Worm (Caenorhabditis elegans) whole organism, L1 larva: ENCODE measurements around the gene rhi-1.
A peak's percentile ranks its signal among the peaks of the same experiment; 100 is the strongest.

Source experiments
- C04F5.9 ChIP-seq: sonication (generic microtip); optimal IDR thresholded peaks from 2 replicates; lab custom pipeline; 2016; ENCODE audit warnings: missing genetic modification characterization, missing compliant biosample characterization
- C16A3.4 ChIP-seq: fragments of 150-350 bp; optimal IDR thresholded peaks from 2 replicates; lab custom pipeline; 2014; ENCODE audit warnings: missing biosample characterization, missing genetic modification characterization
- C34B4.2 ChIP-seq: sonication (generic microtip); optimal IDR thresholded peaks from 2 replicates; lab custom pipeline; 2017; ENCODE audit warnings: mild to moderate bottlenecking, missing genetic modification characterization, missing compliant biosample characterization
- F16B12.6 ChIP-seq: fragments of 150-350 bp; optimal IDR thresholded peaks from 2 replicates; lab custom pipeline; 2014; ENCODE audit warnings: missing biosample characterization, missing genetic modification characterization
- Y116A8C.19 ChIP-seq: sonication (generic microtip); optimal IDR thresholded peaks from 2 replicates; lab custom pipeline; 2016; ENCODE audit warnings: missing compliant biosample characterization, missing genetic modification characterization, borderline replicate concordance
- blmp-1 ChIP-seq: fragments of 150-350 bp; optimal IDR thresholded peaks from 2 replicates; lab custom pipeline; 2014; ENCODE audit warnings: missing biosample characterization, missing genetic modification characterization
- ceh-63 ChIP-seq: fragments of 200-800 bp; sonication (Bioruptor generic); optimal IDR thresholded peaks from 2 replicates; lab custom pipeline; 2018; ENCODE audit warnings: mild to moderate bottlenecking, missing genetic modification characterization, missing compliant biosample characterization
- ceh-8 ChIP-seq: fragments of 200-800 bp; sonication (Bioruptor generic); optimal IDR thresholded peaks from 2 replicates; lab custom pipeline; 2018; ENCODE audit warnings: mild to moderate bottlenecking, missing genetic modification characterization, moderate library complexity, missing compliant biosample characterization
- ces-1 ChIP-seq: fragments of 150-350 bp; optimal IDR thresholded peaks from 2 replicates; lab custom pipeline; 2014; ENCODE audit warnings: missing biosample characterization, missing genetic modification reagents, missing genetic modification characterization
- dpl-1 ChIP-seq, 3 experiments: fragments of 150-350 bp in 2 of 3; sonication (generic microtip) in 1 of 3; optimal IDR thresholded peaks; 2 replicates each; lab custom pipeline; 2014 to 2017; ENCODE audit warnings: missing biosample characterization in 3 of 3, missing genetic modification characterization in 3 of 3, missing genetic modification reagents in 3 of 3
- efl-1 ChIP-seq, 4 experiments: fragments of 150-350 bp; optimal IDR thresholded peaks in 3 of 4; peaks in 1 of 4; 1 replicate in 1 of 4; 2 replicates in 3 of 4; lab custom pipeline; 2014; ENCODE audit warnings: missing biosample characterization in 2 of 4, missing genetic modification characterization in 2 of 4, missing genetic modification reagents in 2 of 4
- efl-3 ChIP-seq: fragments of 200-800 bp; sonication (Bioruptor generic); optimal IDR thresholded peaks from 2 replicates; lab custom pipeline; 2018; ENCODE audit warnings: mild to moderate bottlenecking, missing genetic modification characterization, missing compliant biosample characterization
- egl-27 ChIP-seq, 2 experiments: fragments of 150-350 bp in 1 of 2; sonication (generic microtip); optimal IDR thresholded peaks; 3 replicates each; lab custom pipeline; 2017 to 2018; ENCODE audit warnings: missing biosample characterization in 2 of 2, missing genetic modification characterization in 2 of 2, missing genetic modification reagents in 2 of 2
- elt-2 ChIP-seq: sonication (generic microtip); optimal IDR thresholded peaks from 2 replicates; lab custom pipeline; 2016; ENCODE audit warnings: missing genetic modification characterization, mild to moderate bottlenecking, inconsistent platforms, missing compliant biosample characterization, missing genetic modification reagents
- elt-3 ChIP-seq, 6 experiments: fragments of 150-350 bp in 1 of 6; sonication (generic microtip); optimal IDR thresholded peaks; 2 replicates each; lab custom pipeline; 2017 to 2018; ENCODE audit warnings: missing biosample characterization in 6 of 6, missing genetic modification characterization in 6 of 6, inconsistent platforms in 1 of 6
- fkh-10 ChIP-seq: sonication (generic microtip); optimal IDR thresholded peaks from 2 replicates; lab custom pipeline; 2017; ENCODE audit warnings: missing biosample characterization, missing genetic modification reagents, missing genetic modification characterization
- fkh-4 ChIP-seq: sonication (generic microtip); optimal IDR thresholded peaks from 2 replicates; lab custom pipeline; 2016; ENCODE audit warnings: missing compliant biosample characterization, missing genetic modification characterization, borderline replicate concordance
- fos-1 ChIP-seq: fragments of 150-350 bp; optimal IDR thresholded peaks from 2 replicates; lab custom pipeline; 2014; ENCODE audit warnings: missing biosample characterization, missing genetic modification characterization
- grh-1 ChIP-seq: fragments of 200-800 bp; sonication (Bioruptor generic); IDR thresholded peaks from 2 replicates; pipeline ENCODE4 v1.3.6; 2022; ENCODE audit warnings: missing genetic modification reagents, missing genetic modification characterization, missing compliant biosample characterization
- hlh-4 ChIP-seq: sonication (generic microtip); optimal IDR thresholded peaks from 2 replicates; lab custom pipeline; 2016; ENCODE audit warnings: mild to moderate bottlenecking, missing genetic modification characterization, missing compliant biosample characterization
- hpl-2 ChIP-seq: fragments of 150-350 bp; optimal IDR thresholded peaks from 2 replicates; lab custom pipeline; 2014; ENCODE audit warnings: missing biosample characterization, missing genetic modification reagents, missing genetic modification characterization
- lin-14 ChIP-seq: fragments of 200-800 bp; sonication (Bioruptor generic); optimal IDR thresholded peaks from 2 replicates; lab custom pipeline; 2018; ENCODE audit warnings: mild to moderate bottlenecking, missing genetic modification characterization, moderate library complexity, missing compliant biosample characterization
- lin-35 ChIP-seq, 2 experiments: fragments of 150-350 bp; optimal IDR thresholded peaks; 2 replicates each; lab custom pipeline; 2014; ENCODE audit warnings: missing biosample characterization in 2 of 2, missing genetic modification characterization in 2 of 2, missing genetic modification reagents in 2 of 2
- lir-3 ChIP-seq: sonication (generic microtip); optimal IDR thresholded peaks from 2 replicates; lab custom pipeline; 2016; ENCODE audit warnings: mild to moderate bottlenecking, missing genetic modification characterization, moderate library complexity, missing compliant biosample characterization; ENCODE audit not compliant: poor library complexity
- lsy-2 ChIP-seq, 2 experiments: fragments of 150-350 bp; optimal IDR thresholded peaks; 2 replicates each; lab custom pipeline; 2014; ENCODE audit warnings: missing biosample characterization in 2 of 2, missing genetic modification characterization in 2 of 2
- mdl-1 ChIP-seq, 2 experiments: fragments of 150-350 bp; optimal IDR thresholded peaks; 2 replicates each; lab custom pipeline; 2014 to 2017; ENCODE audit warnings: missing biosample characterization in 2 of 2, missing genetic modification characterization in 2 of 2, inconsistent platforms in 1 of 2
- mef-2 ChIP-seq: fragments of 150-350 bp; optimal IDR thresholded peaks from 2 replicates; lab custom pipeline; 2014; ENCODE audit warnings: missing biosample characterization, missing genetic modification characterization
- nhr-12 ChIP-seq: sonication (generic microtip); optimal IDR thresholded peaks from 2 replicates; lab custom pipeline; 2017; ENCODE audit warnings: missing biosample characterization, missing genetic modification characterization
- nhr-20 ChIP-seq: sonication (generic microtip); optimal IDR thresholded peaks from 2 replicates; lab custom pipeline; 2016; ENCODE audit warnings: mild to moderate bottlenecking, missing genetic modification characterization, missing compliant biosample characterization
- nhr-237 ChIP-seq: fragments of 150-350 bp; optimal IDR thresholded peaks from 2 replicates; lab custom pipeline; 2014; ENCODE audit warnings: missing biosample characterization, missing genetic modification characterization
- nhr-71 ChIP-seq: sonication (generic microtip); optimal IDR thresholded peaks from 2 replicates; lab custom pipeline; 2016; ENCODE audit warnings: mild to moderate bottlenecking, missing genetic modification characterization, moderate library complexity, missing compliant biosample characterization
- nhr-76 ChIP-seq: sonication (generic microtip); optimal IDR thresholded peaks from 2 replicates; lab custom pipeline; 2017; ENCODE audit warnings: missing biosample characterization, missing genetic modification characterization
- nhr-85 ChIP-seq: sonication (generic microtip); peaks from one replicate; lab custom pipeline; 2016; ENCODE audit warnings: missing genetic modification characterization, inconsistent platforms, missing compliant biosample characterization
- nhr-90 ChIP-seq: sonication (generic microtip); optimal IDR thresholded peaks from 2 replicates; lab custom pipeline; 2016; ENCODE audit warnings: mild to moderate bottlenecking, missing genetic modification characterization, missing compliant biosample characterization; ENCODE audit not compliant: poor library complexity
- rnt-1 ChIP-seq: sonication (generic microtip); optimal IDR thresholded peaks from 2 replicates; lab custom pipeline; 2016; ENCODE audit warnings: mild to moderate bottlenecking, missing genetic modification characterization, moderate library complexity, missing compliant biosample characterization
- skn-1 ChIP-seq: fragments of 150-350 bp; optimal IDR thresholded peaks from 2 replicates; lab custom pipeline; 2014; ENCODE audit warnings: missing biosample characterization, missing genetic modification characterization
- snu-23 ChIP-seq: sonication (generic microtip); optimal IDR thresholded peaks from 2 replicates; lab custom pipeline; 2016; ENCODE audit warnings: missing genetic modification characterization, missing compliant biosample characterization
- sox-4 ChIP-seq: sonication (generic microtip); optimal IDR thresholded peaks from 2 replicates; lab custom pipeline; 2016; ENCODE audit warnings: missing genetic modification characterization, missing compliant biosample characterization
- unc-130 ChIP-seq: fragments of 150-350 bp; optimal IDR thresholded peaks from 2 replicates; lab custom pipeline; 2017; ENCODE audit warnings: missing biosample characterization, missing genetic modification characterization, inconsistent platforms
- unc-30 ChIP-seq: sonication (generic microtip); optimal IDR thresholded peaks from 2 replicates; lab custom pipeline; 2017; ENCODE audit warnings: missing biosample characterization, missing genetic modification characterization
- unc-62 ChIP-seq: fragments of 150-350 bp; optimal IDR thresholded peaks from 2 replicates; lab custom pipeline; 2014; ENCODE audit warnings: missing biosample characterization, missing genetic modification reagents, missing genetic modification characterization
- vab-15 ChIP-seq: sonication (generic microtip); optimal IDR thresholded peaks from 2 replicates; lab custom pipeline; 2017; ENCODE audit warnings: missing genotype, mild to moderate bottlenecking, missing genetic modification characterization, missing compliant biosample characterization
- xbp-1 ChIP-seq: sonication (generic microtip); optimal IDR thresholded peaks from 2 replicates; lab custom pipeline; 2016; ENCODE audit warnings: missing genetic modification characterization, missing compliant biosample characterization
- ztf-11 ChIP-seq, 2 experiments: sonication (generic microtip); optimal IDR thresholded peaks; 2 replicates each; lab custom pipeline; 2016 to 2017; ENCODE audit warnings: missing genetic modification characterization in 2 of 2, missing biosample characterization in 1 of 2, missing compliant biosample characterization in 1 of 2

Gene rhi-1

DNA sequence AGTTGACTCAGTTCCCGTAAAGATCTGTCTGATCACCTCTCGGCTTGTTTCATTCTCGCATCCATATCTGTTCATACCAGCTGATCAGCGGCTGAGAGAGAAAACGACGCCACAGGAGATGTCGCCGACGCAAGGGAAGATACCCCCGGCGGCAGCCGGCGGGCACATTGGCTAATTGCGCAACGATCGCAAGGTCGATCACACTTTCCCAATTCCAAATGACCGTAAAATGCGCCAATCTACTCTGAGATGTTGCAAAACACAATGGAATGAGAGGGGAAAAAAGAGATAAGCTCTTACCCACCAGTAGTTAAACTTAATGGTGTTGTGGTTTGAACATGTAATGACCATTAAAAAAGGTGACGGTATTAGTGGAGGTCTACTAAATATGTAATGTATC lies 42.7 kb downstream of the rhi-1 start:
- TF ChIP-seq hlh-4 (tag; lab: Kevin White, UChicago) = no peak
- peak; percentile 3 to 52 for TF ChIP-seq lin-35 (GFP tag; optimal IDR thresholded peaks at IDR 0.05; lab: Kevin White, UChicago)
- TF ChIP-seq egl-27 (tag; optimal IDR thresholded peaks at IDR 0.05; lab: Kevin White, UChicago) = peak; percentile 10 to 41
- peak in 1 of 2 experiments; percentile 30 for TF ChIP-seq lsy-2 (tag; optimal IDR thresholded peaks at IDR 0.05; lab: Kevin White, UChicago)
- TF ChIP-seq lir-3 (tag; lab: Kevin White, UChicago) = no peak
- TF ChIP-seq unc-62 (GFP tag; lab: Kevin White, UChicago) = no peak
- no peak for TF ChIP-seq efl-1 (optimal IDR thresholded peaks at IDR 0.05; lab: Kevin White, UChicago)
- no peak for TF ChIP-seq efl-1 (GFP tag; optimal IDR thresholded peaks at IDR 0.05 in 1 of 2; lab: Kevin White, UChicago)
- TF ChIP-seq rnt-1 (tag; lab: Kevin White, UChicago) = peak; percentile 36
- peak; percentile 52 for TF ChIP-seq nhr-20 (tag; lab: Kevin White, UChicago)
- peak; percentile 65 for TF ChIP-seq unc-130 (tag; lab: Kevin White, UChicago)
- TF ChIP-seq fkh-4 = no peak
- no peak for TF ChIP-seq nhr-76
- TF ChIP-seq C04F5.9 = no peak
- peak; percentile 26 for TF ChIP-seq C16A3.4 (tag; lab: Kevin White, UChicago)
- peak; percentile 28 for TF ChIP-seq vab-15 (tag; lab: Kevin White, UChicago)
- no peak for TF ChIP-seq xbp-1 (tag; lab: Kevin White, UChicago)
- peak; percentile 31 for TF ChIP-seq snu-23
- no peak for TF ChIP-seq mef-2 (tag; lab: Kevin White, UChicago)
- peak; percentile 54; the same call in 1 of the 2 replicates for TF ChIP-seq grh-1 (GFP tag; lab: Robert Waterston, UW)
- TF ChIP-seq lin-14 = peak; percentile 77
- peak in 1 of 2 experiments; percentile 54 for TF ChIP-seq mdl-1 (tag; optimal IDR thresholded peaks at IDR 0.05; lab: Kevin White, UChicago)
- no peak for TF ChIP-seq sox-4 (tag; lab: Kevin White, UChicago)
- no peak for TF ChIP-seq hpl-2 (GFP tag; lab: Kevin White, UChicago)
- peak; percentile 44 for TF ChIP-seq nhr-90 (tag; lab: Kevin White, UChicago)
- TF ChIP-seq nhr-237 (tag; lab: Kevin White, UChicago) = no peak
- no peak for TF ChIP-seq nhr-12
- no peak for TF ChIP-seq unc-30 (tag; lab: Kevin White, UChicago)
- TF ChIP-seq ceh-8 (GFP tag; lab: Kevin White, UChicago) = no peak
- TF ChIP-seq efl-3 = no peak
- no peak for TF ChIP-seq C34B4.2
- peak; percentile 56 for TF ChIP-seq nhr-71 (tag; lab: Kevin White, UChicago)
- no peak for TF ChIP-seq Y116A8C.19 (tag; lab: Kevin White, UChicago)
- no peak for TF ChIP-seq skn-1
- no peak for TF ChIP-seq fkh-10 (GFP tag; lab: Kevin White, UChicago)
- no peak for TF ChIP-seq ces-1
- peak; percentile 94 for TF ChIP-seq blmp-1
- TF ChIP-seq elt-2 (tag; lab: Kevin White, UChicago) = no peak
- peak; percentile 95 for TF ChIP-seq nhr-85 (tag; lab: Kevin White, UChicago)
- no peak for TF ChIP-seq fos-1 (tag; lab: Kevin White, UChicago)
- TF ChIP-seq elt-3 (tag; optimal IDR thresholded peaks at IDR 0.05; lab: Kevin White, UChicago) = peak; percentile 6 to 74 (median 33)
- TF ChIP-seq dpl-1 (GFP tag; optimal IDR thresholded peaks at IDR 0.05; lab: Kevin White, UChicago) = peak in 1 of 3 experiments; percentile 3
- TF ChIP-seq F16B12.6 (tag; lab: Kevin White, UChicago) = no peak
- no peak for TF ChIP-seq ztf-11 (tag; optimal IDR thresholded peaks at IDR 0.05; lab: Kevin White, UChicago)
- TF ChIP-seq ceh-63 (GFP tag; lab: Kevin White, UChicago) = no peak
